Worm (Caenorhabditis elegans) whole organism, L3 larva: ENCODE data around the gene Y39A1A.9.

Experiments
- R02D3.7 ChIP-seq: fragments of 150-350 bp; optimal IDR thresholded peaks from 2 replicates; lab custom pipeline; 2014; ENCODE audit warnings: missing biosample characterization, missing genetic modification characterization
- ZK546.5 ChIP-seq: sonication (generic microtip); optimal IDR thresholded peaks from 2 replicates; lab custom pipeline; 2017; ENCODE audit warnings: missing biosample characterization, missing genetic modification characterization
- aly-2 ChIP-seq: fragments of 150-350 bp; optimal IDR thresholded peaks from 2 replicates; lab custom pipeline; 2014; ENCODE audit warnings: missing biosample characterization, missing genetic modification characterization
- ama-1 ChIP-seq: fragments of 150-350 bp; optimal IDR thresholded peaks from 2 replicates; lab custom pipeline; 2018
- ceh-16 ChIP-seq: sonication (generic microtip); optimal IDR thresholded peaks from 2 replicates; lab custom pipeline; 2017; ENCODE audit warnings: missing biosample characterization, missing genetic modification characterization
- ceh-28 ChIP-seq: fragments of 150-350 bp; optimal IDR thresholded peaks from 2 replicates; lab custom pipeline; 2014; ENCODE audit warnings: missing biosample characterization, missing genetic modification reagents, missing genetic modification characterization
- ceh-82 ChIP-seq: fragments of 150-350 bp; optimal IDR thresholded peaks from 2 replicates; lab custom pipeline; 2014; ENCODE audit warnings: missing biosample characterization, missing genetic modification characterization
- daf-12 ChIP-seq: fragments of 150-350 bp; optimal IDR thresholded peaks from 2 replicates; lab custom pipeline; 2014; ENCODE audit warnings: missing biosample characterization, missing genetic modification reagents, missing genetic modification characterization
- egl-27 ChIP-seq: sonication (generic microtip); optimal IDR thresholded peaks from 4 replicates; lab custom pipeline; 2017; ENCODE audit warnings: missing biosample characterization, missing genetic modification reagents, missing genetic modification characterization
- egl-5 ChIP-seq: fragments of 150-350 bp; optimal IDR thresholded peaks from 2 replicates; lab custom pipeline; 2017; ENCODE audit warnings: missing biosample characterization, missing genetic modification reagents, missing genetic modification characterization, inconsistent platforms
- elt-1 ChIP-seq: fragments of 150-350 bp; optimal IDR thresholded peaks from 2 replicates; lab custom pipeline; 2014; ENCODE audit warnings: missing biosample characterization, missing genetic modification characterization
- elt-2 ChIP-seq: sonication (generic microtip); optimal IDR thresholded peaks from 2 replicates; lab custom pipeline; 2016; ENCODE audit warnings: missing genetic modification reagents, mild to moderate bottlenecking, missing genetic modification characterization, missing compliant biosample characterization
- elt-3 ChIP-seq, 3 experiments: fragments of 150-350 bp in 1 of 3; sonication (generic microtip) in 2 of 3; optimal IDR thresholded peaks; 2 replicates in 2 of 3; 4 replicates in 1 of 3; lab custom pipeline; 2014 to 2017; ENCODE audit warnings: missing biosample characterization in 3 of 3, missing genetic modification characterization in 3 of 3
- eor-1 ChIP-seq, 2 experiments: fragments of 150-350 bp; optimal IDR thresholded peaks; 2 replicates each; lab custom pipeline; 2014 to 2018; ENCODE audit warnings: missing biosample characterization in 2 of 2, missing genetic modification characterization in 2 of 2
- fkh-10 ChIP-seq: sonication (generic microtip); optimal IDR thresholded peaks from 2 replicates; lab custom pipeline; 2017; ENCODE audit warnings: missing biosample characterization, missing genetic modification reagents, missing genetic modification characterization
- fkh-2 ChIP-seq: fragments of 150-350 bp; optimal IDR thresholded peaks from 2 replicates; lab custom pipeline; 2014; ENCODE audit warnings: missing biosample characterization, missing genetic modification reagents, missing genetic modification characterization
- fos-1 ChIP-seq: fragments of 150-350 bp; optimal IDR thresholded peaks from 2 replicates; lab custom pipeline; 2014; ENCODE audit warnings: missing biosample characterization, missing genetic modification characterization
- hmg-11 ChIP-seq: sonication (generic microtip); optimal IDR thresholded peaks from 2 replicates; lab custom pipeline; 2016; ENCODE audit warnings: missing genetic modification characterization, missing compliant biosample characterization
- jun-1 ChIP-seq: fragments of 150-350 bp; optimal IDR thresholded peaks from 2 replicates; lab custom pipeline; 2014; ENCODE audit warnings: missing biosample characterization, missing genetic modification reagents, missing genetic modification characterization
- lin-15B ChIP-seq: fragments of 150-350 bp; optimal IDR thresholded peaks from 2 replicates; lab custom pipeline; 2014; ENCODE audit warnings: missing biosample characterization, missing genetic modification characterization
- lin-39 ChIP-seq: fragments of 150-350 bp; optimal IDR thresholded peaks from 2 replicates; lab custom pipeline; 2018; ENCODE audit warnings: missing biosample characterization, missing genetic modification reagents, missing genetic modification characterization
- lsy-12 ChIP-seq: sonication (generic microtip); optimal IDR thresholded peaks from 2 replicates; lab custom pipeline; 2016; ENCODE audit warnings: mild to moderate bottlenecking, missing genetic modification characterization, missing compliant biosample characterization
- mdl-1 ChIP-seq: fragments of 150-350 bp; optimal IDR thresholded peaks from 2 replicates; lab custom pipeline; 2014; ENCODE audit warnings: missing biosample characterization, missing genetic modification characterization
- mml-1 ChIP-seq: fragments of 150-350 bp; sonication (generic microtip); optimal IDR thresholded peaks from 3 replicates; lab custom pipeline; 2014; ENCODE audit warnings: missing biosample characterization, missing genetic modification characterization
- nfya-1 ChIP-seq: sonication (generic microtip); optimal IDR thresholded peaks from 2 replicates; lab custom pipeline; 2017; ENCODE audit warnings: missing genetic modification characterization, mild to moderate bottlenecking, missing compliant biosample characterization, antibody characterized with exemption, moderate library complexity; ENCODE audit not compliant: insufficient read depth
- nhr-11 ChIP-seq: fragments of 150-350 bp; optimal IDR thresholded peaks from 2 replicates; lab custom pipeline; 2014; ENCODE audit warnings: missing biosample characterization, missing genetic modification characterization
- nhr-12 ChIP-seq: fragments of 150-350 bp; optimal IDR thresholded peaks from 2 replicates; lab custom pipeline; 2014; ENCODE audit warnings: missing biosample characterization, missing genetic modification characterization
- nhr-23 ChIP-seq: fragments of 150-350 bp; optimal IDR thresholded peaks from 2 replicates; lab custom pipeline; 2014; ENCODE audit warnings: missing biosample characterization, missing genetic modification reagents, missing genetic modification characterization
- nhr-237 ChIP-seq: fragments of 150-350 bp; optimal IDR thresholded peaks from 2 replicates; lab custom pipeline; 2014; ENCODE audit warnings: missing biosample characterization, missing genetic modification characterization
- nhr-25 ChIP-seq: sonication (generic microtip); optimal IDR thresholded peaks from 2 replicates; lab custom pipeline; 2017; ENCODE audit warnings: missing biosample characterization, missing genetic modification characterization
- nhr-28 ChIP-seq: fragments of 150-350 bp; optimal IDR thresholded peaks from 2 replicates; lab custom pipeline; 2014; ENCODE audit warnings: missing biosample characterization, missing genetic modification characterization
- nhr-43 ChIP-seq: sonication (generic microtip); optimal IDR thresholded peaks from 2 replicates; lab custom pipeline; 2016; ENCODE audit warnings: mild to moderate bottlenecking, missing genetic modification characterization, missing compliant biosample characterization; ENCODE audit not compliant: poor library complexity, severe bottlenecking
- nhr-67 ChIP-seq: fragments of 150-350 bp; optimal IDR thresholded peaks from 2 replicates; lab custom pipeline; 2014; ENCODE audit warnings: missing biosample characterization, missing genetic modification characterization
- nhr-76 ChIP-seq: fragments of 150-350 bp; sonication (generic microtip); optimal IDR thresholded peaks from 5 replicates; lab custom pipeline; 2014; ENCODE audit warnings: missing biosample characterization, missing genetic modification characterization
- nhr-77 ChIP-seq: fragments of 150-350 bp; optimal IDR thresholded peaks from 2 replicates; lab custom pipeline; 2014; ENCODE audit warnings: missing biosample characterization, missing genetic modification characterization
- pha-4 ChIP-seq: fragments of 150-350 bp; optimal IDR thresholded peaks from 2 replicates; lab custom pipeline; 2014; ENCODE audit warnings: missing biosample characterization, missing genetic modification reagents, missing genetic modification characterization
- pqm-1 ChIP-seq: fragments of 150-350 bp; optimal IDR thresholded peaks from 2 replicates; lab custom pipeline; 2017; ENCODE audit warnings: missing biosample characterization, missing genetic modification characterization, inconsistent platforms
- sea-2 ChIP-seq: fragments of 150-350 bp; sonication (generic microtip); optimal IDR thresholded peaks from 4 replicates; lab custom pipeline; 2014; ENCODE audit warnings: missing biosample characterization, missing genetic modification reagents, missing genetic modification characterization
- skn-1 ChIP-seq: fragments of 150-350 bp; optimal IDR thresholded peaks from 2 replicates; lab custom pipeline; 2014; ENCODE audit warnings: missing biosample characterization, missing genetic modification characterization
- snpc-4 ChIP-seq: fragments of 150-350 bp; optimal IDR thresholded peaks from 2 replicates; lab custom pipeline; 2014; ENCODE audit warnings: missing biosample characterization, missing genetic modification characterization
- tbx-2 ChIP-seq: sonication (generic microtip); optimal IDR thresholded peaks from 2 replicates; lab custom pipeline; 2016; ENCODE audit warnings: mild to moderate bottlenecking, missing genetic modification characterization, missing compliant biosample characterization
- unc-39 ChIP-seq: sonication (generic microtip); optimal IDR thresholded peaks from 4 replicates; lab custom pipeline; 2017; ENCODE audit warnings: missing biosample characterization, missing genetic modification characterization
- unc-62 ChIP-seq: fragments of 150-350 bp; sonication (generic microtip); optimal IDR thresholded peaks from 4 replicates; lab custom pipeline; 2014; ENCODE audit warnings: missing biosample characterization, missing genetic modification reagents, missing genetic modification characterization
- zag-1 ChIP-seq: fragments of 150-350 bp; optimal IDR thresholded peaks from 2 replicates; lab custom pipeline; 2014; ENCODE audit warnings: missing biosample characterization, missing genetic modification characterization
- ztf-11 ChIP-seq: fragments of 150-350 bp; optimal IDR thresholded peaks from 2 replicates; lab custom pipeline; 2014; ENCODE audit warnings: missing biosample characterization, missing genetic modification characterization

Y39A1A.9 gene

DNA sequence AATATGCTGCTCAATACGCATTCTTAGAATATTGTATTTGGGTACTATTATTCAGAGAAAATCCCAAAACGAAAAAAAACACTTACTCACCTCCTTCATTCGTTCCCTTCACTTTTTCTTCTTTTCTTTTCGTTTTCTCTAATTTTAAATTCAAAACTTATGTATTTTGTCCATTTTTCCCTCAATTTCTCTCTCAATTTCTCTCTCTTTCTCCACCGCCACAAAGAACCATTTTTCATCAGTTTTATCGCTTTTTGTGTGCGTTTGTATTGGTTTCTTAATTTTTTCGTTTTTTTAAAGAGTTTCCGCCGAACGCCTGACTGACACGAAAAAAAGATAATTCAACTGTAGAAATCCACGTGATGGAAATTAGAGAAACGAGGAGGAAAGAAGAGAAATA, 21.4 kb upstream of the Y39A1A.9 start, which contains the start of gene cnt-2:
cnt-2 (plus strand) TSS at position 301 of the 400 bp plus-strand sequence.
- TF ChIP-seq nhr-77 (no peak), nhr-23 (tag; lab: Kevin White, UChicago) (no peak), ceh-16 (tag; lab: Kevin White, UChicago) (no peak), jun-1 (tag; lab: Kevin White, UChicago) (no peak), nhr-43 (tag; lab: Kevin White, UChicago) (no peak), nhr-28 (tag; lab: Kevin White, UChicago) (no peak), snpc-4 (no peak), hmg-11 (tag; lab: Kevin White, UChicago) (no peak), egl-5 (tag; lab: Kevin White, UChicago) (no peak), lin-15B (no peak), skn-1 (tag; lab: Kevin White, UChicago) (no peak)

ce11 chrIII:10653479-10653878, 20.2 kb upstream of the Y39A1A.9 start:
- no peak for TF ChIP-seq ZK546.5 (tag; lab: Kevin White, UChicago)
- no peak for TF ChIP-seq nfya-1 (tag; lab: Kevin White, UChicago)
- peak; percentile 13 for TF ChIP-seq lin-15B
- TF ChIP-seq nhr-11 (tag; lab: Kevin White, UChicago): no peak

- TF ChIP-seq nhr-43 (tag; lab: Kevin White, UChicago): no peak
- TF ChIP-seq nhr-11 (tag; lab: Kevin White, UChicago): no peak
- TF ChIP-seq R02D3.7 (tag; lab: Kevin White, UChicago): no peak
- no peak for TF ChIP-seq mml-1 (tag; lab: Kevin White, UChicago)
- no peak for TF ChIP-seq eor-1 (tag; optimal IDR thresholded peaks at IDR 0.05; lab: Kevin White, UChicago)
- no peak for TF ChIP-seq egl-27 (tag; lab: Kevin White, UChicago)
- TF ChIP-seq sea-2 (GFP tag; lab: Kevin White, UChicago): no peak
- no peak for TF ChIP-seq nhr-76 (tag; lab: Kevin White, UChicago)
- TF ChIP-seq nhr-67 (tag; lab: Kevin White, UChicago): no peak
- no peak for TF ChIP-seq unc-39
- TF ChIP-seq ama-1 (lab: Kevin White, UChicago): no peak
- TF ChIP-seq aly-2: no peak
Observed at ce11 chrIII:10652833-10653232, 19.5 kb upstream of the Y39A1A.9 start.

ce11 chrIII:10651634-10652033, 18.3 kb upstream of the Y39A1A.9 start:
- TF ChIP-seq sea-2 (GFP tag; lab: Kevin White, UChicago): no peak
- TF ChIP-seq R02D3.7 (tag; lab: Kevin White, UChicago): no peak
- TF ChIP-seq fos-1 (tag; lab: Kevin White, UChicago): no peak
- TF ChIP-seq nhr-25: no peak
- peak; percentile 9 for TF ChIP-seq elt-2 (tag; lab: Kevin White, UChicago)
- no peak for TF ChIP-seq nhr-76 (tag; lab: Kevin White, UChicago)
- no peak for TF ChIP-seq ceh-82 (tag; lab: Kevin White, UChicago)
- peak; percentile 78 for TF ChIP-seq ceh-28 (tag; lab: Kevin White, UChicago)
- no peak for TF ChIP-seq ceh-16 (tag; lab: Kevin White, UChicago)
- no peak for TF ChIP-seq fkh-2 (tag; lab: Kevin White, UChicago)
- TF ChIP-seq nhr-237: no peak
- TF ChIP-seq pqm-1 (tag; lab: Kevin White, UChicago): no peak
- peak; percentile 1 for TF ChIP-seq egl-5 (tag; lab: Kevin White, UChicago)
- no peak for TF ChIP-seq nhr-11 (tag; lab: Kevin White, UChicago)
- no peak for TF ChIP-seq egl-27 (tag; lab: Kevin White, UChicago)
- no peak for TF ChIP-seq nhr-43 (tag; lab: Kevin White, UChicago)
- TF ChIP-seq fkh-10 (GFP tag; lab: Kevin White, UChicago): no peak
- peak; percentile 82 for TF ChIP-seq nfya-1 (tag; lab: Kevin White, UChicago)
- no peak for TF ChIP-seq daf-12 (tag; lab: Kevin White, UChicago)
- TF ChIP-seq nhr-28 (tag; lab: Kevin White, UChicago): no peak
- TF ChIP-seq ztf-11 (tag; lab: Kevin White, UChicago): no peak
- TF ChIP-seq hmg-11 (tag; lab: Kevin White, UChicago): peak; percentile 84
- no peak for TF ChIP-seq elt-3 (tag; optimal IDR thresholded peaks at IDR 0.05; lab: Kevin White, UChicago)
- no peak for TF ChIP-seq tbx-2
- no peak for TF ChIP-seq nhr-12 (tag; lab: Kevin White, UChicago)
- TF ChIP-seq jun-1 (tag; lab: Kevin White, UChicago): no peak
- TF ChIP-seq mml-1 (tag; lab: Kevin White, UChicago): no peak
- peak; percentile 35 for TF ChIP-seq pha-4 (tag; lab: Kevin White, UChicago)
- no peak for TF ChIP-seq lsy-12 (tag; lab: Kevin White, UChicago)
- TF ChIP-seq lin-15B: peak; percentile 34
- TF ChIP-seq ama-1 (lab: Kevin White, UChicago): no peak
- no peak for TF ChIP-seq unc-39
- no peak for TF ChIP-seq eor-1 (tag; optimal IDR thresholded peaks at IDR 0.05; lab: Kevin White, UChicago)
- TF ChIP-seq mdl-1 (tag; lab: Kevin White, UChicago): no peak
- TF ChIP-seq aly-2: no peak
- no peak for TF ChIP-seq unc-62
- TF ChIP-seq lin-39 (tag; lab: Kevin White, UChicago): peak; percentile 77
- peak; percentile 1 for TF ChIP-seq nhr-23 (tag; lab: Kevin White, UChicago)
- no peak for TF ChIP-seq ZK546.5 (tag; lab: Kevin White, UChicago)
- no peak for TF ChIP-seq zag-1 (tag; lab: Kevin White, UChicago)
- TF ChIP-seq elt-1 (tag; lab: Kevin White, UChicago): no peak
